Worm (Caenorhabditis elegans) whole organism, L3 larva: Measurements from ENCODE around the gene cdk-5.

ENCODE experiments used
- ZK546.5 ChIP-seq: sonication (generic microtip); optimal IDR thresholded peaks from 2 replicates; lab custom pipeline; 2017; ENCODE audit warnings: missing biosample characterization, missing genetic modification characterization
- ceh-28 ChIP-seq: fragments of 150-350 bp; optimal IDR thresholded peaks from 2 replicates; lab custom pipeline; 2014; ENCODE audit warnings: missing biosample characterization, missing genetic modification reagents, missing genetic modification characterization
- ceh-82 ChIP-seq: fragments of 150-350 bp; optimal IDR thresholded peaks from 2 replicates; lab custom pipeline; 2014; ENCODE audit warnings: missing biosample characterization, missing genetic modification characterization
- elt-1 ChIP-seq: fragments of 150-350 bp; optimal IDR thresholded peaks from 2 replicates; lab custom pipeline; 2014; ENCODE audit warnings: missing biosample characterization, missing genetic modification characterization
- unc-39 ChIP-seq: sonication (generic microtip); optimal IDR thresholded peaks from 4 replicates; lab custom pipeline; 2017; ENCODE audit warnings: missing biosample characterization, missing genetic modification characterization
- unc-62 ChIP-seq: fragments of 150-350 bp; sonication (generic microtip); optimal IDR thresholded peaks from 4 replicates; lab custom pipeline; 2014; ENCODE audit warnings: missing biosample characterization, missing genetic modification reagents, missing genetic modification characterization
- ztf-11 ChIP-seq: fragments of 150-350 bp; optimal IDR thresholded peaks from 2 replicates; lab custom pipeline; 2014; ENCODE audit warnings: missing biosample characterization, missing genetic modification characterization

DNA sequence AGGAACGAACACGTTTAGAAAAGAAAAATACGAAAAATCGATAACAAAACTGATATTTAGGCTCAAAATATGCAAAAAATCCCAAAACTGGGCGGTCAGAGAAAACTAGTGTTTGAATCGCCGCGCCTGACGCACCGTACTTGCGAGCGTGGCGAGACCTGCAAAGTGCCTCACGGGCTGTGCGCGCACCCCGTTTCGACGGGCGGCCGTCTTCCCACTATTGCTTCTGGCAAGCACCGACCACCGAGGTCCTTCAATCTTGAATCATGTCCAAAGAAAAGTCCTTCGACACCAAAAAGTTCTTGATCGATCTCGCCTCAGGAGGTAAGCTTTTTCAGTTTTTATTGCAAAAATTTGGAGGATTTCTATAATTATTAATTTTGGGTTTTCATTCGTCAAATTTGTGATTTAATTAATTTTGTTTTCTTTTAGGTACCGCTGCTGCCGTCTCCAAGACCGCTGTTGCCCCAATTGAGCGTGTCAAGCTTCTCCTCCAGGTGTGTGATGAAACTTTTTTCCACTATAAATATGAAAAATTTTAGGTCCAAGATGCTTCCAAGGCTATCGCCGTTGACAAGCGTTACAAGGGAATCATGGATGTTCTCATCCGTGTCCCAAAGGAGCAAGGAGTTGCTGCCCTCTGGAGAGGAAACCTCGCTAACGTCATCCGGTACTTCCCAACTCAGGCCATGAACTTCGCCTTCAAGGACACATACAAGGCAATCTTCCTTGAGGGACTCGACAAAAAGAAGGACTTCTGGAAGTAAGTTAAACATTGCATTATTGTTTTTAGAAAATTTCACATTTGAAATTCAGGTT is 3.0 kb downstream of the cdk-5 start, which contains the start of gene ant-1.1:
- TF ChIP-seq unc-39 (tag; lab: Kevin White, UChicago) (no peak), elt-1 (tag; lab: Kevin White, UChicago) (peak; percentile 63), ZK546.5 (tag; lab: Kevin White, UChicago) (peak; percentile 93), unc-62 (GFP tag; lab: Kevin White, UChicago) (peak; percentile 41), ztf-11 (no peak), ceh-28 (tag; lab: Kevin White, UChicago) (peak; percentile 92), ceh-82 (peak; percentile 85)
